Fruit fly (Drosophila melanogaster) whole organism: ENCODE measurements around the gene Cph.

ENCODE experiments used
- CG8478 ChIP-seq: fragments of >200 bp; optimal IDR thresholded peaks from 2 replicates; lab custom pipeline; 2018; ENCODE audit warnings: inconsistent platforms
- Dll ChIP-seq: fragments of >200 bp; optimal IDR thresholded peaks from 2 replicates; lab custom pipeline; 2017
- usp ChIP-seq: fragments of >200 bp; optimal IDR thresholded peaks from 2 replicates; lab custom pipeline; 2017; ENCODE audit warnings: missing biosample characterization, missing genetic modification characterization, mixed read lengths

dm6 chrX:7122002-7122401, 15.5 kb upstream of the Cph start:
- no peak for TF ChIP-seq CG8478 (lab: Kevin White, UChicago)
- TF ChIP-seq usp, result no peak
- no peak for TF ChIP-seq Dll (lab: Kevin White, UChicago)
